Worm (Caenorhabditis elegans) whole organism, late embryonic: ENCODE results near the gene Y4C6B.3.

Source experiments
- C08G9.2 ChIP-seq: sonication (generic microtip); optimal IDR thresholded peaks from 2 replicates; lab custom pipeline; 2016; ENCODE audit warnings: mild to moderate bottlenecking, missing genetic modification characterization, moderate library complexity, missing compliant biosample characterization
- C38D4.7 ChIP-seq: fragments of 200-800 bp; sonication (Bioruptor generic); optimal IDR thresholded peaks from 2 replicates; lab custom pipeline; 2018; ENCODE audit warnings: mild to moderate bottlenecking, missing genetic modification characterization, moderate library complexity, missing compliant biosample characterization
- K09A11.1 ChIP-seq: sonication (generic microtip); optimal IDR thresholded peaks from 2 replicates; lab custom pipeline; 2017; ENCODE audit warnings: antibody characterized with exemption, mild to moderate bottlenecking, missing genetic modification characterization, missing compliant biosample characterization; ENCODE audit not compliant: insufficient read depth
- T23F11.4 ChIP-seq: fragments of 200-800 bp; sonication (Bioruptor generic); optimal IDR thresholded peaks from 2 replicates; lab custom pipeline; 2018; ENCODE audit warnings: mild to moderate bottlenecking, missing genetic modification characterization, missing compliant biosample characterization
- ahr-1 ChIP-seq: sonication (generic microtip); optimal IDR thresholded peaks from 2 replicates; lab custom pipeline; 2016; ENCODE audit warnings: missing genetic modification characterization, missing compliant biosample characterization
- ceh-14 ChIP-seq: sonication (generic microtip); optimal IDR thresholded peaks from 2 replicates; lab custom pipeline; 2016; ENCODE audit warnings: missing genotype, missing genetic modification characterization, missing compliant biosample characterization
- ceh-18 ChIP-seq: sonication (generic microtip); optimal IDR thresholded peaks from 2 replicates; lab custom pipeline; 2016; ENCODE audit warnings: missing genetic modification characterization, missing compliant biosample characterization
- ceh-19 ChIP-seq: fragments of 200-800 bp; sonication (Bioruptor generic); optimal IDR thresholded peaks from 2 replicates; lab custom pipeline; 2018; ENCODE audit warnings: mild to moderate bottlenecking, missing genetic modification characterization, missing compliant biosample characterization
- ceh-2 ChIP-seq: sonication (generic microtip); optimal IDR thresholded peaks from 2 replicates; lab custom pipeline; 2016; ENCODE audit warnings: missing genotype, missing genetic modification characterization, missing compliant biosample characterization
- ceh-22 ChIP-seq: sonication (generic microtip); optimal IDR thresholded peaks from 2 replicates; lab custom pipeline; 2017; ENCODE audit warnings: missing biosample characterization, missing genetic modification characterization
- ceh-30 ChIP-seq: fragments of 150-350 bp; optimal IDR thresholded peaks from 2 replicates; lab custom pipeline; 2014; ENCODE audit warnings: missing biosample characterization, missing genetic modification characterization
- ceh-31 ChIP-seq: sonication (generic microtip); optimal IDR thresholded peaks from 2 replicates; lab custom pipeline; 2016; ENCODE audit warnings: missing genetic modification characterization, missing compliant biosample characterization
- ceh-34 ChIP-seq: sonication (generic microtip); optimal IDR thresholded peaks from 2 replicates; lab custom pipeline; 2016; ENCODE audit warnings: mild to moderate bottlenecking, missing genetic modification characterization, missing compliant biosample characterization
- ceh-45 ChIP-seq: fragments of 200-800 bp; sonication (Bioruptor generic); IDR thresholded peaks from 2 replicates; pipeline ENCODE4 v1.3.6; 2022; ENCODE audit warnings: missing genetic modification reagents, missing genetic modification characterization, missing compliant biosample characterization
- ceh-48 ChIP-seq: sonication (generic microtip); optimal IDR thresholded peaks from 2 replicates; lab custom pipeline; 2016; ENCODE audit warnings: missing genetic modification characterization, inconsistent platforms, missing compliant biosample characterization
- ceh-9 ChIP-seq: sonication (generic microtip); optimal IDR thresholded peaks from 2 replicates; lab custom pipeline; 2016; ENCODE audit warnings: mild to moderate bottlenecking, missing genetic modification characterization, inconsistent platforms, missing compliant biosample characterization
- che-1 ChIP-seq: sonication (generic microtip); optimal IDR thresholded peaks from 2 replicates; lab custom pipeline; 2016; ENCODE audit warnings: mild to moderate bottlenecking, missing genetic modification characterization, missing compliant biosample characterization
- dve-1 ChIP-seq: sonication (generic microtip); optimal IDR thresholded peaks from 2 replicates; lab custom pipeline; 2017; ENCODE audit warnings: antibody characterized with exemption, mild to moderate bottlenecking, missing genetic modification characterization, missing compliant biosample characterization
- elt-4 ChIP-seq: sonication (generic microtip); optimal IDR thresholded peaks from 2 replicates; lab custom pipeline; 2016; ENCODE audit warnings: missing genetic modification characterization, missing compliant biosample characterization
- ets-4 ChIP-seq: sonication (generic microtip); optimal IDR thresholded peaks from 2 replicates; lab custom pipeline; 2016; ENCODE audit warnings: missing genetic modification characterization, missing compliant biosample characterization
- eyg-1 ChIP-seq: sonication (generic microtip); optimal IDR thresholded peaks from 2 replicates; lab custom pipeline; 2016; ENCODE audit warnings: missing genotype, missing genetic modification characterization, missing compliant biosample characterization
- fax-1 ChIP-seq: sonication (generic microtip); optimal IDR thresholded peaks from 2 replicates; lab custom pipeline; 2016; ENCODE audit warnings: missing genotype, missing genetic modification characterization, missing compliant biosample characterization
- fkh-6 ChIP-seq: sonication (generic microtip); optimal IDR thresholded peaks from 2 replicates; lab custom pipeline; 2016; ENCODE audit warnings: missing genetic modification characterization, missing compliant biosample characterization
- hlh-13 ChIP-seq: fragments of 200-800 bp; sonication (Bioruptor generic); optimal IDR thresholded peaks from 2 replicates; lab custom pipeline; 2018; ENCODE audit warnings: mild to moderate bottlenecking, missing genetic modification characterization, missing compliant biosample characterization
- hlh-30 ChIP-seq: sonication (generic microtip); optimal IDR thresholded peaks from 2 replicates; lab custom pipeline; 2017; ENCODE audit warnings: antibody characterized with exemption, missing genetic modification characterization, missing compliant biosample characterization; ENCODE audit not compliant: insufficient read depth
- hlh-6 ChIP-seq: sonication (generic microtip); optimal IDR thresholded peaks from 2 replicates; lab custom pipeline; 2016; ENCODE audit warnings: missing genotype, missing genetic modification characterization, missing compliant biosample characterization
- hlh-8 ChIP-seq: sonication (generic microtip); optimal IDR thresholded peaks from 2 replicates; lab custom pipeline; 2016; ENCODE audit warnings: missing genotype, missing genetic modification characterization, missing compliant biosample characterization
- lin-11 ChIP-seq: fragments of 200-800 bp; sonication (Bioruptor generic); optimal IDR thresholded peaks from 2 replicates; lab custom pipeline; 2018; ENCODE audit warnings: mild to moderate bottlenecking, missing genetic modification characterization, missing compliant biosample characterization
- madf-2 ChIP-seq: sonication (generic microtip); optimal IDR thresholded peaks from 2 replicates; lab custom pipeline; 2017; ENCODE audit warnings: missing genetic modification characterization, missing compliant biosample characterization
- nfya-1 ChIP-seq: sonication (generic microtip); optimal IDR thresholded peaks from 2 replicates; lab custom pipeline; 2017; ENCODE audit warnings: missing genetic modification characterization, mild to moderate bottlenecking, missing compliant biosample characterization, antibody characterized with exemption, moderate library complexity
- nhr-11 ChIP-seq: fragments of 150-350 bp; optimal IDR thresholded peaks from 2 replicates; lab custom pipeline; 2014; ENCODE audit warnings: missing biosample characterization, missing genetic modification characterization
- npax-4 ChIP-seq: sonication (generic microtip); optimal IDR thresholded peaks from 2 replicates; lab custom pipeline; 2016; ENCODE audit warnings: missing genetic modification characterization, missing compliant biosample characterization
- pag-3 ChIP-seq: sonication (generic microtip); optimal IDR thresholded peaks from 2 replicates; lab custom pipeline; 2016; ENCODE audit warnings: missing compliant biosample characterization, missing genetic modification characterization, borderline replicate concordance
- pat-9 ChIP-seq: fragments of 200-800 bp; sonication (Bioruptor generic); optimal IDR thresholded peaks from 2 replicates; lab custom pipeline; 2018; ENCODE audit warnings: mild to moderate bottlenecking, missing genetic modification characterization, moderate library complexity, missing compliant biosample characterization
- pax-1 ChIP-seq: fragments of 150-350 bp; optimal IDR thresholded peaks from 2 replicates; lab custom pipeline; 2014; ENCODE audit warnings: missing biosample characterization, missing genetic modification characterization
- pha-2 ChIP-seq: sonication (generic microtip); optimal IDR thresholded peaks from 2 replicates; lab custom pipeline; 2017; ENCODE audit warnings: mild to moderate bottlenecking, missing genetic modification characterization, missing compliant biosample characterization
- pha-4 ChIP-seq: fragments of 150-350 bp; optimal IDR thresholded peaks from 2 replicates; lab custom pipeline; 2018; ENCODE audit warnings: missing biosample characterization, missing genetic modification reagents, missing genetic modification characterization
- pqm-1 ChIP-seq: sonication (generic microtip); optimal IDR thresholded peaks from 2 replicates; lab custom pipeline; 2016; ENCODE audit warnings: missing genetic modification characterization, missing compliant biosample characterization
- pros-1 ChIP-seq: fragments of 150-350 bp; optimal IDR thresholded peaks from 2 replicates; lab custom pipeline; 2014; ENCODE audit warnings: missing biosample characterization, missing genetic modification reagents, missing genetic modification characterization
- ref-2 ChIP-seq: sonication (generic microtip); optimal IDR thresholded peaks from 2 replicates; lab custom pipeline; 2016; ENCODE audit warnings: missing genetic modification characterization, missing compliant biosample characterization
- rnt-1 ChIP-seq: sonication (generic microtip); optimal IDR thresholded peaks from 2 replicates; lab custom pipeline; 2016; ENCODE audit warnings: missing genetic modification characterization, missing compliant biosample characterization
- sdc-2 ChIP-seq: sonication (generic microtip); optimal IDR thresholded peaks from 2 replicates; lab custom pipeline; 2016; ENCODE audit warnings: missing genotype, missing genetic modification characterization, missing compliant biosample characterization
- sox-2 ChIP-seq: fragments of 200-800 bp; sonication (Bioruptor generic); IDR thresholded peaks from 2 replicates; pipeline ENCODE4 v1.3.6; 2022; ENCODE audit warnings: missing genetic modification reagents, missing genetic modification characterization, missing compliant biosample characterization
- sox-4 ChIP-seq: sonication (generic microtip); optimal IDR thresholded peaks from 2 replicates; lab custom pipeline; 2017; ENCODE audit warnings: mild to moderate bottlenecking, missing genetic modification characterization, inconsistent platforms, missing compliant biosample characterization
- syd-9 ChIP-seq: sonication (generic microtip); optimal IDR thresholded peaks from 2 replicates; lab custom pipeline; 2016; ENCODE audit warnings: mild to moderate bottlenecking, missing genetic modification characterization, moderate library complexity, missing compliant biosample characterization
- tbx-7 ChIP-seq: sonication (generic microtip); optimal IDR thresholded peaks from 2 replicates; lab custom pipeline; 2016; ENCODE audit warnings: missing genotype, missing genetic modification characterization, missing compliant biosample characterization
- ttx-3 ChIP-seq: sonication (generic microtip); optimal IDR thresholded peaks from 2 replicates; lab custom pipeline; 2016; ENCODE audit warnings: missing genetic modification reagents, missing genetic modification characterization, missing compliant biosample characterization
- unc-3 ChIP-seq, 2 experiments: fragments of 200-800 bp in 1 of 2; sonication (Bioruptor generic) in 1 of 2; sonication (generic microtip) in 1 of 2; conservative IDR thresholded peaks in 1 of 2; optimal IDR thresholded peaks in 1 of 2; 2 replicates each; pipeline versions ENCODE4 v1.3.6 to Lab custom; 2016 to 2022; ENCODE audit warnings: missing compliant biosample characterization in 2 of 2, missing genetic modification characterization in 2 of 2, missing genetic modification reagents in 1 of 2
- unc-42 ChIP-seq: sonication (generic microtip); optimal IDR thresholded peaks from 2 replicates; lab custom pipeline; 2016; ENCODE audit warnings: missing genotype, missing genetic modification characterization, missing compliant biosample characterization
- unc-86 ChIP-seq: sonication (generic microtip); optimal IDR thresholded peaks from 2 replicates; lab custom pipeline; 2016; ENCODE audit warnings: missing genetic modification characterization, missing compliant biosample characterization
- zip-5 ChIP-seq: sonication (generic microtip); optimal IDR thresholded peaks from 2 replicates; lab custom pipeline; 2016; ENCODE audit warnings: missing genetic modification characterization, missing compliant biosample characterization

The Y4C6B.3 gene

ce11 chrIV:5369414-5369813 lies 37.1 kb downstream of the Y4C6B.3 start, which contains the start of gene F41H10.3:
F41H10.3 (plus strand) TSS chrIV:5369801.
- TF ChIP-seq pag-3 (tag; lab: Kevin White, UChicago), result no peak
- TF ChIP-seq ceh-48 (tag; lab: Kevin White, UChicago), result peak; percentile 18

ce11 chrIV:5370914-5371313 lies 38.6 kb downstream of the Y4C6B.3 start:
- TF ChIP-seq C38D4.7 (GFP tag; lab: Kevin White, UChicago) (peak; percentile 1), madf-2 (tag; lab: Kevin White, UChicago) (no peak), unc-42 (tag; lab: Kevin White, UChicago) (no peak), zip-5 (tag; lab: Kevin White, UChicago) (peak; percentile 52), elt-4 (tag; lab: Kevin White, UChicago) (no peak), ceh-9 (tag; lab: Kevin White, UChicago) (no peak), nfya-1 (tag; lab: Kevin White, UChicago) (peak; percentile 49), ttx-3 (peak; percentile 72), T23F11.4 (GFP tag; lab: Kevin White, UChicago) (no peak), ceh-30 (no peak), ceh-31 (tag; lab: Kevin White, UChicago) (peak; percentile 47), ref-2 (tag; lab: Kevin White, UChicago) (peak; percentile 20), ceh-18 (tag; lab: Kevin White, UChicago) (no peak), syd-9 (tag; lab: Kevin White, UChicago) (no peak), sox-4 (peak; percentile 44), pha-2 (tag; lab: Kevin White, UChicago) (peak; percentile 41), npax-4 (tag; lab: Kevin White, UChicago) (no peak), rnt-1 (no peak), eyg-1 (tag; lab: Kevin White, UChicago) (no peak), sox-2 (no peak), hlh-8 (no peak), unc-86 (peak; percentile 44), pha-4 (tag; lab: Kevin White, UChicago) (no peak), unc-3 (GFP tag; conservative IDR thresholded peaks at IDR 0.05; lab: Robert Waterston, UW) (no peak), unc-3 (tag; optimal IDR thresholded peaks at IDR 0.05; lab: Kevin White, UChicago) (peak; percentile 22), ceh-34 (tag; lab: Kevin White, UChicago) (peak; percentile 71), K09A11.1 (tag; lab: Kevin White, UChicago) (peak; percentile 65), tbx-7 (tag; lab: Kevin White, UChicago) (no peak), pqm-1 (tag; lab: Kevin White, UChicago) (no peak), sdc-2 (tag; lab: Kevin White, UChicago) (no peak), pros-1 (tag; lab: Kevin White, UChicago) (no peak), C08G9.2 (tag; lab: Kevin White, UChicago) (no peak), ets-4 (tag; lab: Kevin White, UChicago) (no peak), fax-1 (peak; percentile 33), hlh-13 (GFP tag; lab: Kevin White, UChicago) (no peak), dve-1 (tag; lab: Kevin White, UChicago) (no peak), pat-9 (tag; lab: Kevin White, UChicago) (peak; percentile 52), fkh-6 (tag; lab: Kevin White, UChicago) (no peak), ceh-19 (GFP tag; lab: Kevin White, UChicago) (no peak), nhr-11 (no peak), che-1 (tag; lab: Kevin White, UChicago) (no peak), ceh-14 (peak; percentile 39), hlh-30 (tag; lab: Kevin White, UChicago) (no peak), lin-11 (tag; lab: Kevin White, UChicago) (no peak), pax-1 (tag; lab: Kevin White, UChicago) (no peak), ceh-2 (peak; percentile 43), ahr-1 (tag; lab: Kevin White, UChicago) (no peak), ceh-22 (tag; lab: Kevin White, UChicago) (no peak), ceh-48 (tag; lab: Kevin White, UChicago) (no peak), hlh-6 (no peak), ceh-45 (GFP tag; lab: Robert Waterston, UW) (no peak)
